Fruit fly (Drosophila melanogaster) whole organism, wandering third instar larva: ENCODE measurements around the gene CG16779.

ENCODE experiments used
- GATAd ChIP-seq: sonication (Bioruptor generic); optimal IDR thresholded peaks from 2 replicates; lab custom pipeline; 2016; ENCODE audit warnings: missing biosample characterization, missing genetic modification characterization
- Hnf4 ChIP-seq: fragments of 200-800 bp; sonication (Bioruptor generic); optimal IDR thresholded peaks from 2 replicates; lab custom pipeline; 2016; ENCODE audit warnings: missing biosample characterization, mild to moderate bottlenecking, missing genetic modification characterization
- Hr83 ChIP-seq: fragments of 200-300 bp; sonication (Bioruptor generic); optimal IDR thresholded peaks from 2 replicates; lab custom pipeline; 2016; ENCODE audit warnings: missing biosample characterization, mild to moderate bottlenecking, missing genetic modification characterization, moderate library complexity; ENCODE audit not compliant: poor library complexity, severe bottlenecking
- dmrt93B ChIP-seq: fragments of 200-800 bp; sonication (Bioruptor generic); optimal IDR thresholded peaks from 2 replicates; lab custom pipeline; 2018; ENCODE audit warnings: missing biosample characterization, mild to moderate bottlenecking, missing genetic modification characterization
- h ChIP-seq: fragments of 200-800 bp; sonication (Bioruptor generic); optimal IDR thresholded peaks from 3 replicates; lab custom pipeline; 2016; ENCODE audit warnings: missing biosample characterization, mild to moderate bottlenecking, missing genetic modification characterization
- psq ChIP-seq: fragments of 200-800 bp; sonication (Bioruptor generic); optimal IDR thresholded peaks from 3 replicates; lab custom pipeline; 2017; ENCODE audit warnings: missing biosample characterization, mild to moderate bottlenecking, missing genetic modification characterization, moderate library complexity

- TF ChIP-seq Hnf4 (peak; percentile 57), h (peak; percentile 17), Hr83 (peak; percentile 79), psq (GFP tag; lab: Kevin White, UChicago) (no peak), dmrt93B (GFP tag; lab: Kevin White, UChicago) (no peak), GATAd (GFP tag; lab: Kevin White, UChicago) (no peak)
Observed at dm6 chr3R:9510070-9510518, 16.6 kb upstream of the CG16779 start, which contains the start of gene rump.
